Worm (Caenorhabditis elegans) whole organism, early embryonic: ENCODE measurements around the gene cpr-3.
"Not testable (repeated sequence)": the region's sequence is repeated elsewhere in the genome, so short reads cannot be mapped to it uniquely, and the experiment has no call there.

ENCODE experiments used
- B0310.2 ChIP-seq: sonication (generic microtip); optimal IDR thresholded peaks from 2 replicates; lab custom pipeline; 2016; ENCODE audit warnings: mild to moderate bottlenecking, missing genetic modification characterization, missing compliant biosample characterization
- F13C5.2 ChIP-seq: sonication (generic microtip); optimal IDR thresholded peaks from 2 replicates; lab custom pipeline; 2017; ENCODE audit warnings: mild to moderate bottlenecking, missing genetic modification characterization, inconsistent platforms, missing compliant biosample characterization
- aly-1 ChIP-seq: sonication (generic microtip); optimal IDR thresholded peaks from 2 replicates; lab custom pipeline; 2016; ENCODE audit warnings: missing genetic modification characterization, missing compliant biosample characterization
- ama-1 ChIP-seq: fragments of 150-350 bp; optimal IDR thresholded peaks from 2 replicates; lab custom pipeline; 2014
- ceh-13 ChIP-seq: fragments of 200-800 bp; sonication (Bioruptor generic); optimal IDR thresholded peaks from 2 replicates; lab custom pipeline; 2018; ENCODE audit warnings: mild to moderate bottlenecking, missing genetic modification characterization, missing compliant biosample characterization
- ceh-36 ChIP-seq: sonication (generic microtip); optimal IDR thresholded peaks from 2 replicates; lab custom pipeline; 2016; ENCODE audit warnings: missing genetic modification characterization, inconsistent platforms, missing compliant biosample characterization
- ets-7 ChIP-seq: sonication (generic microtip); optimal IDR thresholded peaks from 2 replicates; lab custom pipeline; 2016; ENCODE audit warnings: missing genotype, missing genetic modification characterization, missing compliant biosample characterization
- flt-1 ChIP-seq: fragments of 200-800 bp; sonication (Bioruptor generic); IDR thresholded peaks from 2 replicates; pipeline ENCODE4 v1.3.6; 2022; ENCODE audit warnings: missing genetic modification characterization, missing compliant biosample characterization
- hmbx-1 ChIP-seq: sonication (generic microtip); optimal IDR thresholded peaks from 2 replicates; lab custom pipeline; 2016; ENCODE audit warnings: mild to moderate bottlenecking, missing genetic modification characterization, missing compliant biosample characterization
- hmg-4 ChIP-seq: fragments of 200-800 bp; sonication (Bioruptor generic); optimal IDR thresholded peaks from 2 replicates; lab custom pipeline; 2018; ENCODE audit warnings: mild to moderate bottlenecking, missing genetic modification characterization, missing compliant biosample characterization
- hnd-1 ChIP-seq: sonication (generic microtip); optimal IDR thresholded peaks from 2 replicates; lab custom pipeline; 2016; ENCODE audit warnings: missing genetic modification characterization, missing compliant biosample characterization
- pes-1 ChIP-seq: fragments of 200-800 bp; sonication (Bioruptor generic); IDR thresholded peaks from 2 replicates; pipeline ENCODE4 v1.3.6; 2022; ENCODE audit warnings: missing genetic modification reagents, missing genetic modification characterization, missing compliant biosample characterization
- scrt-1 ChIP-seq: fragments of 200-800 bp; sonication (Bioruptor generic); IDR thresholded peaks from 2 replicates; pipeline ENCODE4 v1.3.6; 2022; ENCODE audit warnings: missing genetic modification characterization, missing compliant biosample characterization
- sea-1 ChIP-seq: fragments of 200-800 bp; sonication (Bioruptor generic); conservative IDR thresholded peaks from 2 replicates; pipeline ENCODE4 v1.3.6; 2022; ENCODE audit warnings: missing genetic modification characterization, missing compliant biosample characterization
- tbx-11 ChIP-seq: fragments of 200-800 bp; sonication (Bioruptor generic); IDR thresholded peaks from 2 replicates; pipeline ENCODE4 v1.3.6; 2022; ENCODE audit warnings: missing genetic modification characterization, missing compliant biosample characterization
- tbx-37 ChIP-seq: fragments of 200-800 bp; sonication (Bioruptor generic); conservative IDR thresholded peaks from 2 replicates; pipeline ENCODE4 v1.3.6; 2022; ENCODE audit warnings: missing genetic modification reagents, missing genetic modification characterization, missing compliant biosample characterization
- tra-4 ChIP-seq: sonication (generic microtip); optimal IDR thresholded peaks from 2 replicates; lab custom pipeline; 2017; ENCODE audit warnings: missing genetic modification characterization, missing compliant biosample characterization

The cpr-3 gene

ce11 chrV:15264131-15264530 is 34.4 kb downstream of the cpr-3 start, which contains the start of gene M01B2.12:
Gene M01B2.12 (minus strand): TSS chrV:15264231.
- TF ChIP-seq hmg-4 (GFP tag; lab: Kevin White, UChicago) (no peak), aly-1 (tag; lab: Kevin White, UChicago) (no peak), pes-1 (GFP tag; lab: Robert Waterston, UW) (no peak), scrt-1 (no peak), flt-1 (GFP tag; lab: Robert Waterston, UW) (no peak), tra-4 (tag; lab: Kevin White, UChicago) (no peak), ama-1 (lab: Kevin White, UChicago) (no peak), ceh-36 (tag; lab: Kevin White, UChicago) (no peak), ceh-13 (GFP tag; lab: Kevin White, UChicago) (no peak), hnd-1 (no peak), F13C5.2 (tag; lab: Kevin White, UChicago) (no peak), tbx-37 (GFP tag; lab: Robert Waterston, UW) (no peak), sea-1 (no peak), tbx-11 (GFP tag; lab: Robert Waterston, UW) (no peak), hmbx-1 (no peak), B0310.2 (tag; lab: Kevin White, UChicago) (no peak), ets-7 (tag; lab: Kevin White, UChicago) (no peak)

- not testable (repeated sequence) for TF ChIP-seq B0310.2 (tag; lab: Kevin White, UChicago); pes-1 (GFP tag; lab: Robert Waterston, UW); ceh-36 (tag; lab: Kevin White, UChicago)
Observed at ce11 chrV:15262336-15262735, 36.2 kb downstream of the cpr-3 start, which contains the start of gene M01B2.10. Gene M01B2.10 (minus strand): TSS chrV:15262436.

ce11 chrV:15259904-15260303 is 38.6 kb downstream of the cpr-3 start, which contains the start of gene M01B2.8:
Gene M01B2.8 (plus strand): TSS chrV:15260204.
- no peak for TF ChIP-seq tra-4 (tag; lab: Kevin White, UChicago)
- TF ChIP-seq hmbx-1, result no peak
- no peak for TF ChIP-seq hnd-1
- TF ChIP-seq tbx-37 (GFP tag; lab: Robert Waterston, UW), result no peak
- TF ChIP-seq ceh-36 (tag; lab: Kevin White, UChicago), result no peak
- no peak for TF ChIP-seq tbx-11 (GFP tag; lab: Robert Waterston, UW)
- TF ChIP-seq flt-1 (GFP tag; lab: Robert Waterston, UW), result no peak
- TF ChIP-seq pes-1 (GFP tag; lab: Robert Waterston, UW), result no peak
- no peak for TF ChIP-seq F13C5.2 (tag; lab: Kevin White, UChicago)
- TF ChIP-seq ets-7 (tag; lab: Kevin White, UChicago), result no peak
- no peak for TF ChIP-seq aly-1 (tag; lab: Kevin White, UChicago)
- no peak for TF ChIP-seq sea-1
- no peak for TF ChIP-seq ama-1 (lab: Kevin White, UChicago)
- no peak for TF ChIP-seq B0310.2 (tag; lab: Kevin White, UChicago)
- TF ChIP-seq hmg-4 (GFP tag; lab: Kevin White, UChicago), result no peak
- TF ChIP-seq ceh-13 (GFP tag; lab: Kevin White, UChicago), result no peak

- TF ChIP-seq tbx-11 (GFP tag; lab: Robert Waterston, UW) (no peak), sea-1 (no peak), aly-1 (tag; lab: Kevin White, UChicago) (no peak), F13C5.2 (tag; lab: Kevin White, UChicago) (no peak), hmbx-1 (no peak), tra-4 (tag; lab: Kevin White, UChicago) (no peak), hmg-4 (GFP tag; lab: Kevin White, UChicago) (no peak), tbx-37 (GFP tag; lab: Robert Waterston, UW) (no peak), flt-1 (GFP tag; lab: Robert Waterston, UW) (no peak), pes-1 (GFP tag; lab: Robert Waterston, UW) (no peak), hnd-1 (no peak), ceh-13 (GFP tag; lab: Kevin White, UChicago) (no peak), ets-7 (tag; lab: Kevin White, UChicago) (no peak)
Observed at ce11 chrV:15259049-15259448, 39.5 kb downstream of the cpr-3 start, which contains the start of gene srsx-37. Gene srsx-37 (minus strand): TSS chrV:15259149.

- not testable (repeated sequence) for TF ChIP-seq aly-1 (tag; lab: Kevin White, UChicago); pes-1 (GFP tag; lab: Robert Waterston, UW); scrt-1
Observed at ce11 chrV:15256669-15257068, 41.8 kb downstream of the cpr-3 start, which contains the start of gene srsx-39. Gene srsx-39 (minus strand): TSS chrV:15256769.

- TF ChIP-seq ceh-13 (GFP tag; lab: Kevin White, UChicago) (no peak), ceh-36 (tag; lab: Kevin White, UChicago) (no peak), flt-1 (GFP tag; lab: Robert Waterston, UW) (no peak), sea-1 (no peak), ets-7 (tag; lab: Kevin White, UChicago) (no peak), tra-4 (tag; lab: Kevin White, UChicago) (no peak), scrt-1 (no peak), hnd-1 (no peak), aly-1 (tag; lab: Kevin White, UChicago) (no peak), B0310.2 (tag; lab: Kevin White, UChicago) (no peak), ama-1 (lab: Kevin White, UChicago) (no peak), pes-1 (GFP tag; lab: Robert Waterston, UW) (no peak), hmbx-1 (no peak), tbx-37 (GFP tag; lab: Robert Waterston, UW) (no peak), F13C5.2 (tag; lab: Kevin White, UChicago) (no peak), tbx-11 (GFP tag; lab: Robert Waterston, UW) (no peak), hmg-4 (GFP tag; lab: Kevin White, UChicago) (no peak)
Observed at ce11 chrV:15253529-15253928, 45.0 kb downstream of the cpr-3 start, which contains the start of gene srbc-75. Gene srbc-75 (plus strand): TSS chrV:15253829.

- no peak for TF ChIP-seq hnd-1
- TF ChIP-seq tra-4 (tag; lab: Kevin White, UChicago), result no peak
- no peak for TF ChIP-seq hmg-4 (GFP tag; lab: Kevin White, UChicago)
- no peak for TF ChIP-seq ceh-13 (GFP tag; lab: Kevin White, UChicago)
- TF ChIP-seq aly-1 (tag; lab: Kevin White, UChicago), result no peak
- no peak for TF ChIP-seq ets-7 (tag; lab: Kevin White, UChicago)
- no peak for TF ChIP-seq scrt-1
- no peak for TF ChIP-seq hmbx-1
- no peak for TF ChIP-seq sea-1
- TF ChIP-seq flt-1 (GFP tag; lab: Robert Waterston, UW), result no peak
- no peak for TF ChIP-seq tbx-11 (GFP tag; lab: Robert Waterston, UW)
- TF ChIP-seq tbx-37 (GFP tag; lab: Robert Waterston, UW), result no peak
- no peak for TF ChIP-seq ceh-36 (tag; lab: Kevin White, UChicago)
- no peak for TF ChIP-seq pes-1 (GFP tag; lab: Robert Waterston, UW)
- no peak for TF ChIP-seq B0310.2 (tag; lab: Kevin White, UChicago)
- no peak for TF ChIP-seq ama-1 (lab: Kevin White, UChicago)
Observed at ce11 chrV:15252082-15252481, 46.4 kb downstream of the cpr-3 start, which contains the start of gene srbc-76. Gene srbc-76 (plus strand): TSS chrV:15252382.
